Worm (Caenorhabditis elegans) whole organism, L4 larva: ENCODE measurements around the gene nhr-172.
"Not testable (repeated sequence)": the region's sequence is repeated elsewhere in the genome, so short reads cannot be mapped to it uniquely, and the experiment has no call there.

Experiments used
- Y5F2A.4 ChIP-seq: fragments of 200-800 bp; sonication (Bioruptor generic); optimal IDR thresholded peaks from 2 replicates; lab custom pipeline; 2018; ENCODE audit warnings: mild to moderate bottlenecking, missing genetic modification characterization, missing compliant biosample characterization
- ZK337.2 ChIP-seq: fragments of 200-800 bp; sonication (Bioruptor generic); IDR thresholded peaks from 2 replicates; pipeline ENCODE4 v1.3.6; 2022; ENCODE audit warnings: missing genetic modification reagents, missing genetic modification characterization, missing compliant biosample characterization
- ama-1 ChIP-seq: fragments of 150-350 bp; optimal IDR thresholded peaks from 2 replicates; lab custom pipeline; 2014; ENCODE audit warnings: inconsistent platforms, mixed read lengths
- attf-4 ChIP-seq: sonication (generic microtip); optimal IDR thresholded peaks from 3 replicates; lab custom pipeline; 2017; ENCODE audit warnings: missing biosample characterization, missing genetic modification characterization
- ceh-20 ChIP-seq: fragments of 200-800 bp; sonication (Bioruptor generic); IDR thresholded peaks from 2 replicates; pipeline ENCODE4 v1.3.6; 2022; ENCODE audit warnings: missing genetic modification reagents, missing genetic modification characterization, missing compliant biosample characterization
- ceh-44 ChIP-seq: fragments of 200-800 bp; sonication (Bioruptor generic); IDR thresholded peaks from 2 replicates; pipeline ENCODE4 v1.3.6; 2022; ENCODE audit warnings: missing genetic modification reagents, missing genetic modification characterization, missing compliant biosample characterization
- ceh-62 ChIP-seq: sonication (generic microtip); optimal IDR thresholded peaks from 2 replicates; lab custom pipeline; 2017; ENCODE audit warnings: missing biosample characterization, missing genetic modification characterization
- cey-2 ChIP-seq: sonication (generic microtip); optimal IDR thresholded peaks from 3 replicates; lab custom pipeline; 2017; ENCODE audit warnings: missing genetic modification characterization, mild to moderate bottlenecking, missing compliant biosample characterization, antibody characterized with exemption, borderline replicate concordance; ENCODE audit not compliant: insufficient read depth
- ctbp-1 ChIP-seq: fragments of 200-800 bp; sonication (Bioruptor generic); IDR thresholded peaks from 2 replicates; pipeline ENCODE4 v1.3.6; 2022; ENCODE audit warnings: missing genetic modification reagents, missing genetic modification characterization, missing compliant biosample characterization
- daf-16 ChIP-seq, 3 experiments: sonication (generic microtip); optimal IDR thresholded peaks; 2 replicates each; lab custom pipeline; 2016 to 2017; ENCODE audit warnings: missing genetic modification characterization in 3 of 3, missing genetic modification reagents in 3 of 3, mild to moderate bottlenecking in 2 of 3, missing compliant biosample characterization in 2 of 3, missing biosample characterization in 1 of 3, moderate library complexity in 1 of 3
- dmd-6 ChIP-seq: fragments of 200-800 bp; sonication (Bioruptor generic); IDR thresholded peaks from 2 replicates; pipeline ENCODE4 v1.3.6; 2022; ENCODE audit warnings: missing genetic modification reagents, missing genetic modification characterization, missing compliant biosample characterization
- dve-1 ChIP-seq: sonication (generic microtip); optimal IDR thresholded peaks from 2 replicates; lab custom pipeline; 2017; ENCODE audit warnings: antibody characterized with exemption, mild to moderate bottlenecking, missing genetic modification characterization, missing compliant biosample characterization; ENCODE audit not compliant: insufficient read depth
- egl-27 ChIP-seq: sonication (generic microtip); optimal IDR thresholded peaks from 3 replicates; lab custom pipeline; 2017; ENCODE audit warnings: missing biosample characterization, missing genetic modification reagents, missing genetic modification characterization
- egl-43 ChIP-seq: fragments of 200-800 bp; sonication (Bioruptor generic); IDR thresholded peaks from 2 replicates; pipeline ENCODE4 v1.3.6; 2022; ENCODE audit warnings: missing genetic modification reagents, missing genetic modification characterization, missing compliant biosample characterization
- hlh-11 ChIP-seq: fragments of 200-800 bp; sonication (Bioruptor generic); optimal IDR thresholded peaks from 2 replicates; lab custom pipeline; 2018; ENCODE audit warnings: mild to moderate bottlenecking, missing genetic modification characterization, missing compliant biosample characterization
- hlh-30 ChIP-seq: sonication (generic microtip); optimal IDR thresholded peaks from 2 replicates; lab custom pipeline; 2017; ENCODE audit warnings: antibody characterized with exemption, mild to moderate bottlenecking, missing genetic modification characterization, missing compliant biosample characterization; ENCODE audit not compliant: insufficient read depth
- jun-1 ChIP-seq: fragments of 150-350 bp; optimal IDR thresholded peaks from 2 replicates; lab custom pipeline; 2014; ENCODE audit warnings: missing biosample characterization, missing genetic modification reagents, missing genetic modification characterization
- lim-7 ChIP-seq: fragments of 200-800 bp; sonication (Bioruptor generic); IDR thresholded peaks from 2 replicates; pipeline ENCODE4 v1.3.6; 2022; ENCODE audit warnings: missing genetic modification characterization, missing compliant biosample characterization
- lin-29 ChIP-seq: fragments of 200-800 bp; sonication (Bioruptor generic); IDR thresholded peaks from 2 replicates; pipeline ENCODE4 v1.3.6; 2022; ENCODE audit warnings: missing genetic modification reagents, missing genetic modification characterization, missing compliant biosample characterization
- madf-5 ChIP-seq, 2 experiments: fragments of 200-800 bp; sonication (Bioruptor generic); IDR thresholded peaks; 2 replicates each; pipeline ENCODE4 v1.3.6; 2022; ENCODE audit warnings: missing compliant biosample characterization in 2 of 2, missing genetic modification characterization in 2 of 2
- madf-9 ChIP-seq: fragments of 200-800 bp; sonication (Bioruptor generic); conservative IDR thresholded peaks from 2 replicates; pipeline ENCODE4 v1.3.6; 2022; ENCODE audit warnings: missing genetic modification reagents, missing genetic modification characterization, missing compliant biosample characterization
- mes-2 ChIP-seq: sonication (generic microtip); optimal IDR thresholded peaks from 2 replicates; lab custom pipeline; 2016; ENCODE audit warnings: missing genotype, mild to moderate bottlenecking, missing genetic modification characterization, missing compliant biosample characterization; ENCODE audit not compliant: poor library complexity, severe bottlenecking
- mxl-3 ChIP-seq: fragments of 200-800 bp; sonication (Bioruptor generic); optimal IDR thresholded peaks from 2 replicates; lab custom pipeline; 2018; ENCODE audit warnings: mild to moderate bottlenecking, missing genetic modification characterization, missing compliant biosample characterization
- nhr-102 ChIP-seq: sonication (generic microtip); optimal IDR thresholded peaks from 2 replicates; lab custom pipeline; 2016; ENCODE audit warnings: mild to moderate bottlenecking, missing genetic modification characterization, moderate library complexity, missing compliant biosample characterization
- nhr-11 ChIP-seq: fragments of 150-350 bp; optimal IDR thresholded peaks from 2 replicates; lab custom pipeline; 2014; ENCODE audit warnings: missing biosample characterization, missing genetic modification characterization
- nhr-237 ChIP-seq: sonication (generic microtip); optimal IDR thresholded peaks from 2 replicates; lab custom pipeline; 2017; ENCODE audit warnings: missing biosample characterization, missing genetic modification characterization
- nhr-28 ChIP-seq: fragments of 150-350 bp; optimal IDR thresholded peaks from 2 replicates; lab custom pipeline; 2014; ENCODE audit warnings: missing biosample characterization, missing genetic modification characterization
- nhr-6 ChIP-seq: fragments of 150-350 bp; optimal IDR thresholded peaks from 2 replicates; lab custom pipeline; 2014; ENCODE audit warnings: missing biosample characterization, missing genetic modification characterization
- nhr-76 ChIP-seq: fragments of 150-350 bp; optimal IDR thresholded peaks from 2 replicates; lab custom pipeline; 2014; ENCODE audit warnings: missing biosample characterization, missing genetic modification characterization
- php-3 ChIP-seq: fragments of 200-800 bp; sonication (Bioruptor generic); IDR thresholded peaks from 2 replicates; pipeline ENCODE4 v1.3.6; 2022; ENCODE audit warnings: missing genetic modification reagents, missing genetic modification characterization, missing compliant biosample characterization
- pqm-1 ChIP-seq: sonication (generic microtip); optimal IDR thresholded peaks from 2 replicates; lab custom pipeline; 2017; ENCODE audit warnings: missing biosample characterization, missing genetic modification characterization
- sdz-12 ChIP-seq: fragments of 200-800 bp; sonication (Bioruptor generic); optimal IDR thresholded peaks from 2 replicates; lab custom pipeline; 2018; ENCODE audit warnings: mild to moderate bottlenecking, missing genetic modification characterization, missing compliant biosample characterization
- spr-1 ChIP-seq: sonication (generic microtip); optimal IDR thresholded peaks from 2 replicates; lab custom pipeline; 2016; ENCODE audit warnings: mild to moderate bottlenecking, missing genetic modification characterization, missing compliant biosample characterization
- unc-39 ChIP-seq: sonication (generic microtip); optimal IDR thresholded peaks from 2 replicates; lab custom pipeline; 2017; ENCODE audit warnings: missing biosample characterization, missing genetic modification characterization
- unc-62 ChIP-seq, 3 experiments: fragments of 150-350 bp in 1 of 3; sonication (generic microtip); optimal IDR thresholded peaks in 2 of 3; peaks in 1 of 3; 1 replicate in 1 of 3; 2 replicates in 2 of 3; lab custom pipeline; 2014 to 2017; ENCODE audit warnings: missing biosample characterization in 3 of 3, missing genetic modification characterization in 3 of 3, missing genetic modification reagents in 3 of 3, missing genotype in 1 of 3
- zag-1 ChIP-seq: fragments of 150-350 bp; optimal IDR thresholded peaks from 2 replicates; lab custom pipeline; 2014; ENCODE audit warnings: missing biosample characterization, missing genetic modification characterization
- zfp-2 ChIP-seq: sonication (generic microtip); optimal IDR thresholded peaks from 2 replicates; lab custom pipeline; 2016; ENCODE audit warnings: mild to moderate bottlenecking, missing genetic modification characterization, missing compliant biosample characterization
- zfp-3 ChIP-seq: fragments of 200-800 bp; sonication (Bioruptor generic); conservative IDR thresholded peaks from 2 replicates; pipeline ENCODE4 v1.3.6; 2022; ENCODE audit warnings: missing genetic modification reagents, missing genetic modification characterization, missing compliant biosample characterization
- zip-11 ChIP-seq: fragments of 200-800 bp; sonication (Bioruptor generic); IDR thresholded peaks from 2 replicates; pipeline ENCODE4 v1.3.6; 2022; ENCODE audit warnings: missing genetic modification characterization, missing compliant biosample characterization
- zip-2 ChIP-seq: fragments of 150-350 bp; optimal IDR thresholded peaks from 2 replicates; lab custom pipeline; 2014; ENCODE audit warnings: missing biosample characterization, missing genetic modification characterization
- ztf-11 ChIP-seq: fragments of 150-350 bp; optimal IDR thresholded peaks from 2 replicates; lab custom pipeline; 2014; ENCODE audit warnings: missing biosample characterization, missing genetic modification characterization

The nhr-172 gene

ce11 chrV:7506207-7506606, 2.6 kb upstream of the nhr-172 start:
- TF ChIP-seq madf-5 (GFP tag; IDR thresholded peaks at IDR 0.05; lab: Robert Waterston, UW), result no peak
- no peak for TF ChIP-seq pqm-1 (tag; lab: Kevin White, UChicago)
- TF ChIP-seq sdz-12 (GFP tag; lab: Kevin White, UChicago), result no peak
- TF ChIP-seq unc-62 (GFP tag; optimal IDR thresholded peaks at IDR 0.05 in 1 of 2; lab: Kevin White, UChicago), result no peak
- no peak for TF ChIP-seq unc-62 (tag; optimal IDR thresholded peaks at IDR 0.05; lab: Kevin White, UChicago)
- 0 out of 2 replicates have a peak, but pooled peaks have one; percentile 3 for TF ChIP-seq ceh-44 (GFP tag; lab: Robert Waterston, UW)
- TF ChIP-seq nhr-102 (tag; lab: Kevin White, UChicago), result no peak

- not testable (repeated sequence) for TF ChIP-seq egl-27 (tag; lab: Kevin White, UChicago); dve-1; php-3
- TF ChIP-seq, all 104 proteins: peak for 0; not testable (repeated sequence) for 104
Measured at ce11 chrV:7511465-7511864, 2.7 kb downstream of the nhr-172 start, which contains the start of gene nhr-171. Gene nhr-171, plus strand, starts transcription at chrV:7511765.

- TF ChIP-seq spr-1 (tag; lab: Kevin White, UChicago) (no peak), mes-2 (tag; lab: Kevin White, UChicago) (no peak), jun-1 (no peak), zag-1 (tag; lab: Kevin White, UChicago) (no peak), hlh-30 (tag; lab: Kevin White, UChicago) (no peak), zip-11 (GFP tag; lab: Robert Waterston, UW) (no peak), nhr-6 (no peak), lin-29 (GFP tag; lab: Robert Waterston, UW) (no peak), cey-2 (tag; lab: Kevin White, UChicago) (no peak), egl-43 (GFP tag; lab: Robert Waterston, UW) (no peak), zip-2 (tag; lab: Kevin White, UChicago) (no peak), nhr-11 (tag; lab: Kevin White, UChicago) (no peak), zfp-2 (no peak)
Measured at ce11 chrV:7514939-7515338, 6.1 kb downstream of the nhr-172 start, which contains the start of gene srb-18. Gene srb-18, plus strand, starts transcription at chrV:7515239.

- TF ChIP-seq mxl-3 (GFP tag; lab: Kevin White, UChicago), result no peak
- no peak for TF ChIP-seq ctbp-1
- no peak for TF ChIP-seq ztf-11
- no peak for TF ChIP-seq php-3
- no peak for TF ChIP-seq ceh-44 (GFP tag; lab: Robert Waterston, UW)
- TF ChIP-seq ceh-62 (tag; lab: Kevin White, UChicago), result no peak
- TF ChIP-seq lin-29 (GFP tag; lab: Robert Waterston, UW), result no peak
- no peak for TF ChIP-seq nhr-237
- no peak for TF ChIP-seq dve-1
- TF ChIP-seq ceh-20 (GFP tag; lab: Robert Waterston, UW), result no peak
- no peak for TF ChIP-seq zag-1 (tag; lab: Kevin White, UChicago)
Measured at ce11 chrV:7520077-7520476, 11.3 kb downstream of the nhr-172 start, which contains the start of gene srb-19. Gene srb-19, minus strand, starts transcription at chrV:7520177.

- TF ChIP-seq dmd-6 (GFP tag; lab: Robert Waterston, UW), result no peak
- no peak for TF ChIP-seq nhr-76 (tag; lab: Kevin White, UChicago)
- no peak for TF ChIP-seq hlh-11 (tag; lab: Kevin White, UChicago)
- TF ChIP-seq unc-62 (GFP tag; optimal IDR thresholded peaks at IDR 0.05 in 1 of 2; lab: Kevin White, UChicago), result no peak
- no peak for TF ChIP-seq unc-62 (tag; optimal IDR thresholded peaks at IDR 0.05; lab: Kevin White, UChicago)
- TF ChIP-seq pqm-1 (tag; lab: Kevin White, UChicago), result peak; percentile 58
- no peak for TF ChIP-seq attf-4
- TF ChIP-seq Y5F2A.4, result no peak
- no peak for TF ChIP-seq ama-1 (lab: Kevin White, UChicago)
- no peak for TF ChIP-seq zfp-3 (GFP tag; lab: Robert Waterston, UW)
- peak; percentile 41 for TF ChIP-seq nhr-28
- no peak for TF ChIP-seq lim-7 (GFP tag; lab: Robert Waterston, UW)
- no peak for TF ChIP-seq ZK337.2 (GFP tag; lab: Robert Waterston, UW)
- no peak for TF ChIP-seq daf-16 (GFP tag; optimal IDR thresholded peaks at IDR 0.05; lab: Kevin White, UChicago)
- peak; percentile 94 for TF ChIP-seq daf-16 (tag; optimal IDR thresholded peaks at IDR 0.05; lab: Kevin White, UChicago)
- TF ChIP-seq madf-9 (GFP tag; lab: Robert Waterston, UW), result no peak
- no peak for TF ChIP-seq ceh-20 (GFP tag; lab: Robert Waterston, UW)
- TF ChIP-seq nhr-102 (tag; lab: Kevin White, UChicago), result no peak
- TF ChIP-seq mes-2 (tag; lab: Kevin White, UChicago), result no peak
- TF ChIP-seq nhr-237, result no peak
- TF ChIP-seq nhr-6, result no peak
- TF ChIP-seq unc-39, result no peak
- no peak for TF ChIP-seq lin-29 (GFP tag; lab: Robert Waterston, UW)
Measured at ce11 chrV:7521304-7521703, 12.5 kb downstream of the nhr-172 start.
